Fruit fly (Drosophila melanogaster) whole organism, embryonic: ENCODE measurements around the gene Act87E.

Experiments used
- CG10147 ChIP-seq: fragments of 200-800 bp; sonication (Bioruptor generic); optimal IDR thresholded peaks from 2 replicates; lab custom pipeline; 2019; ENCODE audit warnings: missing biosample characterization, mild to moderate bottlenecking, missing genetic modification characterization, moderate library complexity
- CG10565 ChIP-seq: fragments of 200-800 bp; sonication (Bioruptor generic); optimal IDR thresholded peaks from 3 replicates; lab custom pipeline; 2016; ENCODE audit warnings: missing biosample characterization, mild to moderate bottlenecking, missing genetic modification characterization
- CG12942 ChIP-seq: fragments of 200-800 bp; sonication (Bioruptor generic); optimal IDR thresholded peaks from 3 replicates; lab custom pipeline; 2016; ENCODE audit warnings: missing biosample characterization, missing genetic modification characterization
- CG16779 ChIP-seq: fragments of 200-800 bp; sonication (Bioruptor generic); IDR thresholded peaks from 2 replicates; pipeline ENCODE4 v1.3.6; 2022; ENCODE audit warnings: missing biosample characterization, missing genetic modification characterization
- CG16815 ChIP-seq: fragments of 200-800 bp; sonication (Bioruptor generic); optimal IDR thresholded peaks from 3 replicates; lab custom pipeline; 2017; ENCODE audit warnings: missing biosample characterization, mild to moderate bottlenecking, missing genetic modification characterization
- CG17186 ChIP-seq: fragments of 200-800 bp; sonication (Bioruptor generic); optimal IDR thresholded peaks from 3 replicates; lab custom pipeline; 2017; ENCODE audit warnings: missing biosample characterization, missing genetic modification reagents, missing genetic modification characterization
- CG3163 ChIP-seq: fragments of 200-800 bp; sonication (Bioruptor generic); optimal IDR thresholded peaks from 3 replicates; lab custom pipeline; 2016; ENCODE audit warnings: missing biosample characterization, missing genetic modification characterization
- CG34376 ChIP-seq: fragments of 200-800 bp; sonication (Bioruptor generic); optimal IDR thresholded peaks from 2 replicates; lab custom pipeline; 2018; ENCODE audit warnings: missing biosample characterization, mild to moderate bottlenecking, missing genetic modification characterization
- CG4404 ChIP-seq: fragments of 200-800 bp; sonication (Bioruptor generic); IDR thresholded peaks from 2 replicates; pipeline ENCODE4 v1.3.6; 2022; ENCODE audit warnings: missing biosample characterization, missing genetic modification characterization
- CG4820 ChIP-seq: fragments of 200-800 bp; sonication (Bioruptor generic); optimal IDR thresholded peaks from 3 replicates; lab custom pipeline; 2016; ENCODE audit warnings: missing biosample characterization, missing genetic modification characterization
- CG5180 ChIP-seq: fragments of 200-800 bp; sonication (Bioruptor generic); optimal IDR thresholded peaks from 3 replicates; lab custom pipeline; 2017; ENCODE audit warnings: missing biosample characterization, missing genetic modification characterization, mild to moderate bottlenecking, moderate library complexity, missing genetic modification reagents
- CG5953 ChIP-seq: fragments of 200-800 bp; sonication (Bioruptor generic); IDR thresholded peaks from 2 replicates; pipeline ENCODE4 v1.3.6; 2022; ENCODE audit warnings: missing biosample characterization, missing genetic modification characterization
- CG6272 ChIP-seq: fragments of 200-800 bp; sonication (Bioruptor generic); IDR thresholded peaks from 2 replicates; pipeline ENCODE4 v1.3.6; 2022; ENCODE audit warnings: missing biosample characterization, missing genetic modification characterization
- CG6813 ChIP-seq: fragments of 200-800 bp; sonication (Bioruptor generic); optimal IDR thresholded peaks from 2 replicates; lab custom pipeline; 2017; ENCODE audit warnings: missing biosample characterization, missing genetic modification characterization, mild to moderate bottlenecking, moderate library complexity, missing genetic modification reagents
- CG7357 ChIP-seq: fragments of 200-800 bp; sonication (Bioruptor generic); IDR thresholded peaks from 3 replicates; pipeline ENCODE4 v1.3.6; 2022; ENCODE audit warnings: missing biosample characterization, missing genetic modification characterization
- CG7928 ChIP-seq: fragments of 200-800 bp; sonication (Bioruptor generic); optimal IDR thresholded peaks from 2 replicates; lab custom pipeline; 2017; ENCODE audit warnings: missing biosample characterization, mild to moderate bottlenecking, missing genetic modification characterization
- CG8388 ChIP-seq: fragments of 200-800 bp; sonication (Bioruptor generic); optimal IDR thresholded peaks from 2 replicates; lab custom pipeline; 2019; ENCODE audit warnings: missing biosample characterization, mild to moderate bottlenecking, missing genetic modification characterization, moderate library complexity
- CG9932 ChIP-seq: fragments of 200-800 bp; sonication (Bioruptor generic); IDR thresholded peaks from 2 replicates; pipeline ENCODE4 v1.3.6; 2022; ENCODE audit warnings: missing biosample characterization, missing genetic modification characterization
- CHES-1-like ChIP-seq: fragments of 200-800 bp; sonication (Bioruptor generic); optimal IDR thresholded peaks from 2 replicates; lab custom pipeline; 2016; ENCODE audit warnings: missing biosample characterization, missing genetic modification characterization
- Dbx ChIP-seq: fragments of 200-800 bp; sonication (Bioruptor generic); IDR thresholded peaks from 3 replicates; pipeline ENCODE4 v1.3.6; 2022; ENCODE audit warnings: missing biosample characterization, missing genetic modification characterization
- Dek ChIP-seq: fragments of 200-800 bp; sonication (Bioruptor generic); optimal IDR thresholded peaks from 3 replicates; lab custom pipeline; 2019; ENCODE audit warnings: missing biosample characterization, mild to moderate bottlenecking, missing genetic modification characterization, moderate library complexity
- Dfd ChIP-seq, 2 experiments: fragments of >200 bp; optimal IDR thresholded peaks; 2 replicates each; lab custom pipeline; 2017; ENCODE audit warnings: missing biosample characterization in 2 of 2, missing genetic modification characterization in 2 of 2
- Dip3 ChIP-seq: fragments of 200-800 bp; sonication (Bioruptor generic); optimal IDR thresholded peaks from 3 replicates; lab custom pipeline; 2016; ENCODE audit warnings: missing biosample characterization, missing genetic modification characterization
- Doc3 ChIP-seq: fragments of 200-800 bp; sonication (Bioruptor generic); IDR thresholded peaks from 3 replicates; pipeline ENCODE4 v1.3.6; 2022; ENCODE audit warnings: missing biosample characterization, missing genetic modification characterization; ENCODE audit not compliant: partially characterized antibody
- Kr ChIP-seq: fragments of 200-800 bp; sonication (Bioruptor generic); optimal IDR thresholded peaks from 2 replicates; lab custom pipeline; 2017; ENCODE audit warnings: missing biosample characterization, mild to moderate bottlenecking, missing genetic modification characterization
- NC2β ChIP-seq: fragments of 200-800 bp; sonication (Bioruptor generic); optimal IDR thresholded peaks from 2 replicates; lab custom pipeline; 2016; ENCODE audit warnings: missing biosample characterization, missing genetic modification characterization
- Opbp ChIP-seq: fragments of 200-800 bp; sonication (Bioruptor generic); IDR thresholded peaks from 3 replicates; pipeline ENCODE4 v1.3.6; 2022; ENCODE audit warnings: missing biosample characterization, missing genetic modification characterization; ENCODE audit not compliant: partially characterized antibody
- Ptx1 ChIP-seq: fragments of 200-800 bp; sonication (Bioruptor generic); IDR thresholded peaks from 2 replicates; pipeline ENCODE4 v1.3.6; 2022; ENCODE audit warnings: missing biosample characterization, missing genetic modification characterization
- Sry-δ ChIP-seq: fragments of 200-800 bp; sonication (Bioruptor generic); optimal IDR thresholded peaks from 2 replicates; lab custom pipeline; 2016; ENCODE audit warnings: missing biosample characterization, missing genetic modification characterization
- Xbp1 ChIP-seq: fragments of 200-800 bp; sonication (Bioruptor generic); optimal IDR thresholded peaks from 3 replicates; lab custom pipeline; 2016; ENCODE audit warnings: missing biosample characterization, mild to moderate bottlenecking, missing genetic modification characterization
- al ChIP-seq: fragments of 200-800 bp; sonication (Bioruptor generic); IDR thresholded peaks from 2 replicates; pipeline ENCODE4 v1.3.6; 2022; ENCODE audit warnings: missing biosample characterization, missing genetic modification characterization
- az2 ChIP-seq: fragments of 200-800 bp; sonication (Bioruptor generic); optimal IDR thresholded peaks from 3 replicates; lab custom pipeline; 2016; ENCODE audit warnings: missing biosample characterization, missing genetic modification characterization
- cas ChIP-seq: fragments of 200-800 bp; sonication (Bioruptor generic); IDR thresholded peaks from 2 replicates; pipeline ENCODE4 v1.3.6; 2022; ENCODE audit warnings: missing biosample characterization, missing genetic modification characterization
- cato ChIP-seq: fragments of 200-800 bp; sonication (Bioruptor generic); optimal IDR thresholded peaks from 2 replicates; lab custom pipeline; 2016; ENCODE audit warnings: missing biosample characterization, missing genetic modification characterization, borderline replicate concordance
- crp ChIP-seq, 2 experiments: fragments of 200-800 bp; sonication (Bioruptor generic); optimal IDR thresholded peaks; 2 replicates in 1 of 2; 3 replicates in 1 of 2; lab custom pipeline; 2017; ENCODE audit warnings: missing biosample characterization in 2 of 2, missing genetic modification characterization in 2 of 2, mild to moderate bottlenecking in 1 of 2, moderate library complexity in 1 of 2
- dan ChIP-seq: fragments of 200-800 bp; sonication (Bioruptor generic); IDR thresholded peaks from 2 replicates; pipeline ENCODE4 v1.3.6; 2022; ENCODE audit warnings: missing biosample characterization, missing genetic modification characterization
- fd64A ChIP-seq: fragments of 200-800 bp; sonication (Bioruptor generic); optimal IDR thresholded peaks from 3 replicates; lab custom pipeline; 2018; ENCODE audit warnings: missing biosample characterization, mild to moderate bottlenecking, missing genetic modification characterization
- gsb ChIP-seq: fragments of 200-800 bp; sonication (Bioruptor generic); IDR thresholded peaks from 2 replicates; pipeline ENCODE4 v1.3.6; 2022; ENCODE audit warnings: missing biosample characterization, missing genetic modification characterization
- ind ChIP-seq: fragments of 200-800 bp; sonication (Bioruptor generic); optimal IDR thresholded peaks from 3 replicates; lab custom pipeline; 2016; ENCODE audit warnings: missing biosample characterization, missing genetic modification characterization
- inv ChIP-seq: fragments of 200-800 bp; sonication (Bioruptor generic); IDR thresholded peaks from 2 replicates; pipeline ENCODE4 v1.3.6; 2022; ENCODE audit warnings: missing biosample characterization, missing genetic modification characterization; ENCODE audit not compliant: partially characterized antibody
- lilli ChIP-seq: fragments of 200-800 bp; sonication (Bioruptor generic); optimal IDR thresholded peaks from 3 replicates; lab custom pipeline; 2016; ENCODE audit warnings: missing biosample characterization, missing genetic modification characterization
- mld ChIP-seq: fragments of 200-800 bp; sonication (Bioruptor generic); IDR thresholded peaks from 3 replicates; pipeline ENCODE4 v1.3.6; 2022; ENCODE audit warnings: missing biosample characterization, missing genetic modification characterization; ENCODE audit not compliant: partially characterized antibody
- pita ChIP-seq: fragments of 200-800 bp; sonication (Bioruptor generic); optimal IDR thresholded peaks from 2 replicates; lab custom pipeline; 2017; ENCODE audit warnings: missing biosample characterization, mild to moderate bottlenecking, missing genetic modification characterization
- pnt ChIP-seq: fragments of 200-800 bp; sonication (Bioruptor generic); optimal IDR thresholded peaks from 3 replicates; lab custom pipeline; 2016; ENCODE audit warnings: missing biosample characterization, missing genetic modification characterization
- rib ChIP-seq: fragments of 200-800 bp; sonication (Bioruptor generic); IDR thresholded peaks from 2 replicates; pipeline ENCODE4 v1.3.6; 2022; ENCODE audit warnings: missing biosample characterization, missing genetic modification characterization
- salm ChIP-seq: fragments of 200-800 bp; sonication (Bioruptor generic); optimal IDR thresholded peaks from 2 replicates; lab custom pipeline; 2018; ENCODE audit warnings: missing biosample characterization, mild to moderate bottlenecking, missing genetic modification characterization
- seq ChIP-seq: fragments of 200-800 bp; sonication (Bioruptor generic); IDR thresholded peaks from 2 replicates; pipeline ENCODE4 v1.3.6; 2022; ENCODE audit warnings: missing biosample characterization, missing genetic modification characterization
- twi ChIP-seq: fragments of 200-800 bp; optimal IDR thresholded peaks from 2 replicates; lab custom pipeline; 2019; ENCODE audit warnings: missing biosample characterization, mild to moderate bottlenecking, missing genetic modification characterization, moderate library complexity
- vvl ChIP-seq: fragments of 200-800 bp; sonication (Bioruptor generic); IDR thresholded peaks from 2 replicates; pipeline ENCODE4 v1.3.6; 2022; ENCODE audit warnings: missing biosample characterization, missing genetic modification characterization
- wdn ChIP-seq: fragments of 200-800 bp; sonication (Bioruptor generic); IDR thresholded peaks from 2 replicates; pipeline ENCODE4 v1.3.6; 2022; ENCODE audit warnings: missing biosample characterization, missing genetic modification characterization
- zfh1 ChIP-seq: fragments of 200-800 bp; sonication (Bioruptor generic); IDR thresholded peaks from 3 replicates; pipeline ENCODE4 v1.3.6; 2022; ENCODE audit warnings: missing biosample characterization, missing genetic modification characterization

Act87E gene

DNA sequence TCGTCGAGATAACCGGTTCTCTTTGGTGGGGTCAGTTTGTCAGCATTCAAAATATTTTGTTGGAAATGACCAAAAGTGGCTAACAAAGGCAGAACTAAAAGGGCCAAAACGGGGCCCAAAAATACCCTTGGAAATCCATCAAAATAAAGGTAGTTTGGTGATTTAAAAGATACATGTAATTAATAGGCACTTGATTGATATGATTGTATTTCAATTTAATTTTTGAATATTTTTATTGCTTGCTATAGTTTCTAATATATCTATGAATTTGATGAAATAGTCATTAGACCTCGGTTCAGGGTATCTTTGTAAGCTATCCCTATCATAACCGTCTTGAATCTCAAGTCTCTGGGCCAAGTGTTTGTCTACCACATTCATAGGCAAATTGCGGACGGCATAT is 28.2 kb downstream of the Act87E start (continued):
- TF ChIP-seq CG9932 (peak; percentile 90), cato (GFP tag; lab: Kevin White, UChicago) (no peak), CG3163 (no peak), Dip3 (GFP tag; lab: Kevin White, UChicago) (peak; percentile 72), Xbp1 (GFP tag; lab: Kevin White, UChicago) (peak; percentile 64), zfh1 (GFP tag; lab: Robert Waterston, UW) (peak; percentile 73), Dfd (GFP tag; optimal IDR thresholded peaks at IDR 0.05; lab: Kevin White, UChicago) (no peak), dan (GFP tag; lab: Robert Waterston, UW) (no peak), crp (GFP tag; optimal IDR thresholded peaks at IDR 0.05; lab: Kevin White, UChicago) (no peak), CG34376 (GFP tag; lab: Kevin White, UChicago) (no peak), pita (no peak), mld (GFP tag; lab: Robert Waterston, UW) (no peak), Doc3 (GFP tag; lab: Robert Waterston, UW) (no peak), Sry-δ (GFP tag; lab: Kevin White, UChicago) (no peak), Ptx1 (GFP tag; lab: Robert Waterston, UW) (peak; percentile 79), CG8388 (GFP tag; lab: Kevin White, UChicago) (peak; percentile 61), CHES-1-like (GFP tag; lab: Kevin White, UChicago) (peak; percentile 36), cas (GFP tag; lab: Robert Waterston, UW) (peak; percentile 64; the same call in 1 of the 2 replicates), az2 (GFP tag; lab: Kevin White, UChicago) (peak; percentile 26), ind (GFP tag; lab: Kevin White, UChicago) (peak; percentile 53), CG4820 (GFP tag; lab: Kevin White, UChicago) (peak; percentile 44), al (peak; percentile 80), Dbx (peak; percentile 85), rib (GFP tag; lab: Robert Waterston, UW) (peak; percentile 56), NC2β (no peak), Kr (GFP tag; lab: Kevin White, UChicago) (no peak), CG5180 (GFP tag; lab: Kevin White, UChicago) (peak; percentile 31), CG17186 (GFP tag; lab: Kevin White, UChicago) (no peak), twi (peak; percentile 10), fd64A (GFP tag; lab: Kevin White, UChicago) (no peak), inv (GFP tag; lab: Robert Waterston, UW) (no peak), CG10565 (GFP tag; lab: Kevin White, UChicago) (no peak), Dek (tag; lab: Kevin White, UChicago) (peak; percentile 75), CG16779 (peak; percentile 56; the same call in 1 of the 2 replicates), vvl (GFP tag; lab: Robert Waterston, UW) (peak; percentile 88), wdn (GFP tag; lab: Robert Waterston, UW) (peak; percentile 59), seq (0 out of 2 replicates have a peak, but pooled peaks have one; percentile 25), CG6813 (GFP tag; lab: Kevin White, UChicago) (peak; percentile 30), CG4404 (GFP tag; lab: Robert Waterston, UW) (peak; percentile 37; the same call in 1 of the 2 replicates), Opbp (GFP tag; lab: Robert Waterston, UW) (no peak), lilli (GFP tag; lab: Kevin White, UChicago) (peak; percentile 82), CG10147 (GFP tag; lab: Kevin White, UChicago) (peak; percentile 79), CG16815 (GFP tag; lab: Kevin White, UChicago) (no peak), CG7357 (GFP tag; lab: Robert Waterston, UW) (peak; percentile 58; the same call in 1 of the 3 replicates), CG7928 (peak; percentile 11), gsb (GFP tag; lab: Robert Waterston, UW) (peak; percentile 80), pnt (GFP tag; lab: Kevin White, UChicago) (peak; percentile 36), salm (tag; lab: Kevin White, UChicago) (peak; percentile 43), CG6272 (peak; percentile 50; the same call in 1 of the 2 replicates), CG5953 (GFP tag; lab: Robert Waterston, UW) (no peak), CG12942 (peak; percentile 22)
